Worm (Caenorhabditis elegans) whole organism, young adult: Measurements from ENCODE around the gene gst-10.

Source experiments
- B0019.2 ChIP-seq: fragments of 200-800 bp; sonication (Bioruptor generic); conservative IDR thresholded peaks from 2 replicates; pipeline ENCODE4 v1.3.6; 2022; ENCODE audit warnings: missing genetic modification reagents, missing genetic modification characterization, missing compliant biosample characterization
- B0035.1 ChIP-seq: sonication (generic microtip); optimal IDR thresholded peaks from 2 replicates; lab custom pipeline; 2016; ENCODE audit warnings: missing genetic modification characterization, mild to moderate bottlenecking, missing compliant biosample characterization, missing genotype, missing genetic modification reagents
- B0261.1 ChIP-seq: sonication (generic microtip); optimal IDR thresholded peaks from 2 replicates; lab custom pipeline; 2016; ENCODE audit warnings: mild to moderate bottlenecking, missing genetic modification characterization, moderate library complexity, missing compliant biosample characterization
- B0336.3 ChIP-seq: fragments of 200-800 bp; sonication (Bioruptor generic); IDR thresholded peaks from 2 replicates; pipeline ENCODE4 v1.3.6; 2022; ENCODE audit warnings: missing genetic modification characterization, missing compliant biosample characterization
- C17E4.6 ChIP-seq: fragments of 200-800 bp; sonication (Bioruptor generic); IDR thresholded peaks from 2 replicates; pipeline ENCODE4 v1.3.6; 2022; ENCODE audit warnings: missing genetic modification reagents, missing genetic modification characterization, missing compliant biosample characterization
- F22D6.2 ChIP-seq: sonication (generic microtip); optimal IDR thresholded peaks from 2 replicates; lab custom pipeline; 2016; ENCODE audit warnings: mild to moderate bottlenecking, missing genetic modification characterization, missing compliant biosample characterization
- F23B12.7 ChIP-seq: sonication (generic microtip); optimal IDR thresholded peaks from 2 replicates; lab custom pipeline; 2017; ENCODE audit warnings: missing genetic modification characterization, mild to moderate bottlenecking, missing compliant biosample characterization, antibody characterized with exemption, moderate library complexity; ENCODE audit not compliant: insufficient read depth
- F33H1.4 ChIP-seq: fragments of 200-800 bp; sonication (Bioruptor generic); IDR thresholded peaks from 2 replicates; pipeline ENCODE4 v1.3.6; 2022; ENCODE audit warnings: missing genetic modification reagents, missing genetic modification characterization, missing compliant biosample characterization
- F49E8.2 ChIP-seq: sonication (generic microtip); optimal IDR thresholded peaks from 3 replicates; lab custom pipeline; 2017; ENCODE audit warnings: missing genetic modification characterization, mild to moderate bottlenecking, missing compliant biosample characterization, antibody characterized with exemption, moderate library complexity; ENCODE audit not compliant: insufficient read depth
- F57C9.4 ChIP-seq: sonication (generic microtip); optimal IDR thresholded peaks from 2 replicates; lab custom pipeline; 2017; ENCODE audit warnings: mild to moderate bottlenecking, missing genetic modification characterization, missing compliant biosample characterization
- K11D2.4 ChIP-seq: fragments of 200-800 bp; sonication (Bioruptor generic); IDR thresholded peaks from 2 replicates; pipeline ENCODE4 v1.3.6; 2022; ENCODE audit warnings: missing genetic modification reagents, missing genetic modification characterization, missing compliant biosample characterization
- K12H6.12 ChIP-seq: fragments of 200-800 bp; sonication (Bioruptor generic); optimal IDR thresholded peaks from 2 replicates; lab custom pipeline; 2018; ENCODE audit warnings: mild to moderate bottlenecking, missing genetic modification characterization, missing compliant biosample characterization
- T07F8.4 ChIP-seq: sonication (generic microtip); optimal IDR thresholded peaks from 2 replicates; lab custom pipeline; 2016; ENCODE audit warnings: mild to moderate bottlenecking, missing genetic modification characterization, moderate library complexity, missing compliant biosample characterization
- Y53F4B.3 ChIP-seq: fragments of 200-800 bp; sonication (Bioruptor generic); IDR thresholded peaks from 2 replicates; pipeline ENCODE4 v1.3.6; 2022; ENCODE audit warnings: missing genetic modification reagents, missing genetic modification characterization, missing compliant biosample characterization
- Y56A3A.18 ChIP-seq: fragments of 200-800 bp; sonication (Bioruptor generic); IDR thresholded peaks from 2 replicates; pipeline ENCODE4 v1.3.6; 2022; ENCODE audit warnings: missing genetic modification reagents, missing genetic modification characterization, missing compliant biosample characterization
- atf-7 ChIP-seq: sonication (generic microtip); optimal IDR thresholded peaks from 2 replicates; lab custom pipeline; 2017; ENCODE audit warnings: mild to moderate bottlenecking, missing genetic modification characterization, missing compliant biosample characterization
- attf-3 ChIP-seq: fragments of 200-800 bp; sonication (Bioruptor generic); conservative IDR thresholded peaks from 2 replicates; pipeline ENCODE4 v1.3.6; 2022; ENCODE audit warnings: missing genetic modification reagents, missing genetic modification characterization, missing compliant biosample characterization
- attf-6 ChIP-seq: fragments of 200-800 bp; sonication (Bioruptor generic); IDR thresholded peaks from 2 replicates; pipeline ENCODE4 v1.3.6; 2022; ENCODE audit warnings: missing genetic modification reagents, missing genetic modification characterization, missing compliant biosample characterization
- bed-2 ChIP-seq: fragments of 200-800 bp; sonication (Bioruptor generic); IDR thresholded peaks from 2 replicates; pipeline ENCODE4 v1.3.6; 2022; ENCODE audit warnings: missing genetic modification reagents, missing genetic modification characterization, missing compliant biosample characterization
- ccch-3 ChIP-seq: fragments of 200-800 bp; sonication (Bioruptor generic); optimal IDR thresholded peaks from 2 replicates; lab custom pipeline; 2018; ENCODE audit warnings: mild to moderate bottlenecking, missing genetic modification characterization, missing compliant biosample characterization
- ceh-58 ChIP-seq: fragments of 200-800 bp; sonication (Bioruptor generic); IDR thresholded peaks from 2 replicates; pipeline ENCODE4 v1.3.6; 2022; ENCODE audit warnings: missing genetic modification characterization, missing compliant biosample characterization
- ceh-79 ChIP-seq: sonication (generic microtip); optimal IDR thresholded peaks from 2 replicates; lab custom pipeline; 2017; ENCODE audit warnings: mild to moderate bottlenecking, missing genetic modification characterization, missing compliant biosample characterization
- ceh-91 ChIP-seq: fragments of 200-800 bp; sonication (Bioruptor generic); IDR thresholded peaks from 2 replicates; pipeline ENCODE4 v1.3.6; 2022; ENCODE audit warnings: missing genetic modification reagents, missing genetic modification characterization, missing compliant biosample characterization
- dox-1 ChIP-seq: fragments of 200-800 bp; sonication (Bioruptor generic); IDR thresholded peaks from 2 replicates; pipeline ENCODE4 v1.3.6; 2022; ENCODE audit warnings: missing genetic modification reagents, missing genetic modification characterization, missing compliant biosample characterization
- gei-17 ChIP-seq: fragments of 200-800 bp; sonication (Bioruptor generic); optimal IDR thresholded peaks from 2 replicates; lab custom pipeline; 2018; ENCODE audit warnings: mild to moderate bottlenecking, missing genetic modification characterization, missing compliant biosample characterization
- him-1 ChIP-seq: sonication (generic microtip); optimal IDR thresholded peaks from 2 replicates; lab custom pipeline; 2016; ENCODE audit warnings: missing genotype, missing genetic modification reagents, missing genetic modification characterization, missing compliant biosample characterization
- hlh-12 ChIP-seq: sonication (generic microtip); optimal IDR thresholded peaks from 2 replicates; lab custom pipeline; 2016; ENCODE audit warnings: missing genetic modification characterization, missing compliant biosample characterization
- hlh-26 ChIP-seq: fragments of 200-800 bp; sonication (Bioruptor generic); conservative IDR thresholded peaks from 2 replicates; pipeline ENCODE4 v1.3.6; 2022; ENCODE audit warnings: missing genetic modification reagents, missing genetic modification characterization, missing compliant biosample characterization
- hmg-1.2 ChIP-seq: fragments of 200-800 bp; sonication (Bioruptor generic); IDR thresholded peaks from 2 replicates; pipeline ENCODE4 v1.3.6; 2022; ENCODE audit warnings: missing genetic modification reagents, missing genetic modification characterization, missing compliant biosample characterization
- hrde-1 ChIP-seq: sonication (generic microtip); optimal IDR thresholded peaks from 2 replicates; lab custom pipeline; 2016; ENCODE audit warnings: missing genetic modification characterization, mild to moderate bottlenecking, missing compliant biosample characterization, moderate library complexity, missing genotype, missing genetic modification reagents, borderline replicate concordance
- lag-1 ChIP-seq: fragments of 200-800 bp; sonication (Bioruptor generic); IDR thresholded peaks from 2 replicates; pipeline ENCODE4 v1.3.6; 2022; ENCODE audit warnings: missing genetic modification reagents, missing genetic modification characterization, missing compliant biosample characterization
- let-526 ChIP-seq: fragments of 200-800 bp; sonication (Bioruptor generic); IDR thresholded peaks from 2 replicates; pipeline ENCODE4 v1.3.6; 2022; ENCODE audit warnings: missing genetic modification reagents, missing genetic modification characterization, missing compliant biosample characterization
- lin-35 ChIP-seq, 3 experiments: fragments of 150-350 bp in 2 of 3; sonication (generic microtip) in 1 of 3; optimal IDR thresholded peaks; 2 replicates each; lab custom pipeline; 2014 to 2018; ENCODE audit warnings: missing biosample characterization in 3 of 3, missing genetic modification characterization in 3 of 3, missing genetic modification reagents in 3 of 3
- madf-6 ChIP-seq: fragments of 200-800 bp; sonication (Bioruptor generic); IDR thresholded peaks from 2 replicates; pipeline ENCODE4 v1.3.6; 2022; ENCODE audit warnings: missing genetic modification reagents, missing genetic modification characterization, missing compliant biosample characterization
- mes-4 ChIP-seq: sonication (generic microtip); optimal IDR thresholded peaks from 2 replicates; lab custom pipeline; 2016; ENCODE audit warnings: missing genotype, missing genetic modification characterization, missing compliant biosample characterization
- mxl-1 ChIP-seq: sonication (generic microtip); optimal IDR thresholded peaks from 2 replicates; lab custom pipeline; 2016; ENCODE audit warnings: missing genetic modification characterization, missing compliant biosample characterization
- nhr-120 ChIP-seq: fragments of 200-800 bp; sonication (Bioruptor generic); IDR thresholded peaks from 2 replicates; pipeline ENCODE4 v1.3.6; 2022; ENCODE audit warnings: missing genetic modification characterization, missing compliant biosample characterization
- nhr-179 ChIP-seq: sonication (generic microtip); optimal IDR thresholded peaks from 2 replicates; lab custom pipeline; 2016; ENCODE audit warnings: mild to moderate bottlenecking, missing genetic modification characterization, missing compliant biosample characterization
- nhr-80 ChIP-seq: sonication (generic microtip); optimal IDR thresholded peaks from 2 replicates; lab custom pipeline; 2016; ENCODE audit warnings: missing genetic modification characterization, missing compliant biosample characterization
- pha-4 ChIP-seq: fragments of 150-350 bp; sonication (generic microtip); optimal IDR thresholded peaks from 2 replicates; lab custom pipeline; 2014; ENCODE audit warnings: missing biosample characterization, missing genetic modification reagents, missing genetic modification characterization
- rcor-1 ChIP-seq: fragments of 200-800 bp; sonication (Bioruptor generic); IDR thresholded peaks from 2 replicates; pipeline ENCODE4 v1.3.6; 2022; ENCODE audit warnings: missing genetic modification reagents, missing genetic modification characterization, missing compliant biosample characterization
- repo-1 ChIP-seq: sonication (generic microtip); optimal IDR thresholded peaks from 2 replicates; lab custom pipeline; 2017; ENCODE audit warnings: mild to moderate bottlenecking, missing genetic modification characterization, missing compliant biosample characterization
- rpc-1 ChIP-seq, 2 experiments: fragments of 150-350 bp in 1 of 2; sonication (generic microtip) in 1 of 2; optimal IDR thresholded peaks; 2 replicates each; lab custom pipeline; 2014 to 2018; ENCODE audit warnings: missing biosample characterization in 1 of 2, missing genetic modification characterization in 1 of 2, missing genetic modification reagents in 1 of 2, missing genotype in 1 of 2
- sdz-38 ChIP-seq: sonication (generic microtip); optimal IDR thresholded peaks from 2 replicates; lab custom pipeline; 2016; ENCODE audit warnings: missing genotype, missing genetic modification characterization, missing compliant biosample characterization
- snpc-3.4 ChIP-seq: sonication (generic microtip); optimal IDR thresholded peaks from 2 replicates; lab custom pipeline; 2017; ENCODE audit warnings: missing genetic modification characterization, mild to moderate bottlenecking, missing compliant biosample characterization, antibody characterized with exemption, moderate library complexity, missing genotype, missing genetic modification reagents
- unc-130 ChIP-seq: sonication (generic microtip); optimal IDR thresholded peaks from 2 replicates; lab custom pipeline; 2016; ENCODE audit warnings: missing genetic modification reagents, missing genetic modification characterization, missing compliant biosample characterization
- zfh-2 ChIP-seq: fragments of 200-800 bp; sonication (Bioruptor generic); conservative IDR thresholded peaks from 2 replicates; pipeline ENCODE4 v1.3.6; 2022; ENCODE audit warnings: missing genetic modification reagents, missing genetic modification characterization, missing compliant biosample characterization
- ztf-22 ChIP-seq: fragments of 200-800 bp; sonication (Bioruptor generic); optimal IDR thresholded peaks from 2 replicates; lab custom pipeline; 2018; ENCODE audit warnings: mild to moderate bottlenecking, missing genetic modification characterization, moderate library complexity, missing compliant biosample characterization
- ztf-3 ChIP-seq: fragments of 200-800 bp; sonication (Bioruptor generic); optimal IDR thresholded peaks from 2 replicates; lab custom pipeline; 2018; ENCODE audit warnings: mild to moderate bottlenecking, missing genetic modification characterization, missing compliant biosample characterization

gst-10 gene

DNA sequence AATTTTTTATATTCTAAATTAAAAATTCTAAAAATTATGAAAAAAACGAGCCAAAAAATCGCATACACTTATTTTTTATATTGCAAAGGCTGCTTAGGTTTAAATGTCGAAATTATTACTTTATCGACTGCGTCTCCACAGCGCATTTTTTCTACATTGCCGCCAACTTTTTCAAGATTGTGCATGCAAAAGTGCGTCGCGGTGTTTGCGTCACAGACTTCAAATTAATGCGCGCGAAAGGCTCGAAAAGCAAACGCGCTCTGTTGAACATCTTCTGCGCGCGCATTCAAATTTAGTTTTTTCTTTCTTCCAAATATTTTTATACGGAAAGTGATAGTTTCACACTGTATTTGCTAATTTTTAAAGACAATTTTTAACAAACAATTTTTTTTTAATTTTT lies 39.1 kb downstream of the gst-10 start (continued):
- TF ChIP-seq ceh-58 (GFP tag; lab: Robert Waterston, UW) (no peak), nhr-120 (GFP tag; lab: Robert Waterston, UW) (no peak), rpc-1 (optimal IDR thresholded peaks at IDR 0.05; lab: Kevin White, UChicago) (no peak), rpc-1 (tag; optimal IDR thresholded peaks at IDR 0.05; lab: Kevin White, UChicago) (no peak), B0261.1 (tag; lab: Kevin White, UChicago) (no peak), F22D6.2 (peak; percentile 37), repo-1 (tag; lab: Kevin White, UChicago) (peak; percentile 47), attf-3 (peak; percentile 68), gei-17 (GFP tag; lab: Kevin White, UChicago) (peak; percentile 67), lin-35 (GFP tag; optimal IDR thresholded peaks at IDR 0.05; lab: Kevin White, UChicago) (peak; percentile 58 to 97 (median 64)), F33H1.4 (peak; percentile 58), rcor-1 (GFP tag; lab: Robert Waterston, UW) (peak; percentile 88), zfh-2 (GFP tag; lab: Robert Waterston, UW) (peak; percentile 51), hrde-1 (tag; lab: Kevin White, UChicago) (no peak), Y56A3A.18 (GFP tag; lab: Robert Waterston, UW) (no peak; the same call in 1 of the 2 replicates), K12H6.12 (tag; lab: Kevin White, UChicago) (peak; percentile 77), K11D2.4 (GFP tag; lab: Robert Waterston, UW) (peak; percentile 88), B0336.3 (GFP tag; lab: Robert Waterston, UW) (peak; percentile 75), mes-4 (tag; lab: Kevin White, UChicago) (no peak), ztf-22 (GFP tag; lab: Kevin White, UChicago) (no peak), atf-7 (peak; percentile 48), T07F8.4 (tag; lab: Kevin White, UChicago) (no peak), F49E8.2 (tag; lab: Kevin White, UChicago) (no peak), mxl-1 (tag; lab: Kevin White, UChicago) (no peak), let-526 (GFP tag; lab: Robert Waterston, UW) (peak; percentile 69; the same call in 1 of the 2 replicates), unc-130 (peak; percentile 38), attf-6 (GFP tag; lab: Robert Waterston, UW) (0 out of 2 replicates have a peak, but pooled peaks have one; percentile 29), C17E4.6 (GFP tag; lab: Robert Waterston, UW) (peak; percentile 25; the same call in 1 of the 2 replicates), him-1 (tag; lab: Kevin White, UChicago) (no peak), nhr-179 (no peak), dox-1 (GFP tag; lab: Robert Waterston, UW) (peak; percentile 92), lag-1 (GFP tag; lab: Robert Waterston, UW) (no peak), snpc-3.4 (tag; lab: Kevin White, UChicago) (no peak), F57C9.4 (tag; lab: Kevin White, UChicago) (no peak), pha-4 (tag; lab: Kevin White, UChicago) (no peak), hmg-1.2 (GFP tag; lab: Robert Waterston, UW) (peak; percentile 81), hlh-12 (tag; lab: Kevin White, UChicago) (no peak), ztf-3 (GFP tag; lab: Kevin White, UChicago) (no peak), bed-2 (GFP tag; lab: Robert Waterston, UW) (peak; percentile 81), ceh-91 (GFP tag; lab: Robert Waterston, UW) (peak; percentile 70; the same call in 1 of the 2 replicates), nhr-80 (peak; percentile 35), ceh-79 (no peak), sdz-38 (no peak), F23B12.7 (tag; lab: Kevin White, UChicago) (peak; percentile 27), madf-6 (GFP tag; lab: Robert Waterston, UW) (peak; percentile 80), ccch-3 (GFP tag; lab: Kevin White, UChicago) (no peak), Y53F4B.3 (no peak), B0035.1 (tag; lab: Kevin White, UChicago) (peak; percentile 22), B0019.2 (GFP tag; lab: Robert Waterston, UW) (no peak), hlh-26 (GFP tag; lab: Robert Waterston, UW) (no peak)
